Worm (Caenorhabditis elegans): ENCODE data around the gene vglu-3.

DNA sequence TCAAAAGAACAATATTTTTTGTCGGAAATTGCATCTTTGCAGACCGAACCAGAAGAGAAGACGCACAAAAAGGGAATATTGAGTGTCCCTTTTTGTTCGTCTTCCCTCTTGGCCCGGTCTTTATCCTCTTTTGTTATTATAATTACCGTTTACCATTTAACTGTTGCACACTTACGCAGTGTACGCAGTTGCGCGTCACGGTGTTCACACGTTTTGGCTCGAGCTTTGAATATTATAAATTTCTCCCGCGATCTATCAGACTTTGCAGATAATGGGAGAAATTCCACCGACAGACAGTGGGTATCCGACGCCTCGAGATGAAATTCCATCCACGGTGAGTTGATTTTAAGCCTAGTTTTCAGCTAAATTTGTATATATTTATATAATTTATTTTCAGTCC, 20.6 kb downstream of the vglu-3 start, which contains the start of gene sas-7:
- TF ChIP-seq pha-4 (tag; optimal IDR thresholded peaks at IDR 0.05) (no peak), nhr-76 (tag; optimal IDR thresholded peaks at IDR 0.05) (no peak)

Data from whole organism, mixed stage, embryonic.